Worm (Caenorhabditis elegans): ENCODE data around the gene F17E9.4.
"Not testable (repeated sequence)": the region's sequence is repeated elsewhere in the genome, so short reads cannot be mapped to it uniquely, and the experiment has no call there.

F17E9.4 gene

DNA sequence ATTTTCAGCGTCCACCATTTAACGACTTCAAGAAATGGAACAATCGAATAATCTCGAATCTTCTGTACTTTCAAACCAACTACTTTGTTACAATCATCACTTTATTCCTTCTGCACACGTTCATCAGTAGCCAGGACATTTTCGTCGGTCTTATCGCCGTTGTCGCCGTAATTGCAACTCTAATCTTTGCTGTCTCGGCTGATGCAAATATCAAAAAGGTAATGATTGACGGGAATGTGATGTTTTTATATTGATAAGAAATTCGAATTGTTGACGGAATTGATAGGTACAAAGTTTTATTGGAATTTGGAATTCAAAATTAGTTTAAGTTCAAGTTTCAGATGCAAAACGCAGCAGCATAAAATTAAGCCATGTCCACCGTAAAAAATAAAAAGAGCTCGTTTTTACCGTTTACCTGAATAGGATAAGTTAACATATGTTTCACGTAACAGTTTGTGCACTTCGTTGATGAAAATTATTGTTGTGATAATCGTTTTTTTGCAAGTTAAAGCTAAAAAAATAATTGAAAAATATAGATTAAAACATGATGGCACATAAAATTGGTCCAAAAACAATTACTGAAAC is 32.2 kb downstream of the F17E9.4 start:
- no peak for TF ChIP-seq ztf-23 (GFP tag; IDR thresholded peaks at IDR 0.05)
- TF ChIP-seq cog-1 (tag; optimal IDR thresholded peaks at IDR 0.05) = no peak
- no peak for TF ChIP-seq tab-1 (GFP tag; IDR thresholded peaks at IDR 0.05)
- no peak for TF ChIP-seq ref-1 (GFP tag; conservative IDR thresholded peaks at IDR 0.05)
- no peak for TF ChIP-seq klf-2 (GFP tag; conservative IDR thresholded peaks at IDR 0.05)
- TF ChIP-seq ztf-29 (GFP tag; IDR thresholded peaks at IDR 0.05) = no peak

ce11 chrIV:8382695-8383094 is 34.5 kb downstream of the F17E9.4 start, which contains the start of gene D2096.9:
Gene D2096.9, minus strand, starts transcription at chrIV:8382795.
- TF ChIP-seq T22C8.4 (GFP tag; IDR thresholded peaks at IDR 0.05) = no peak
- no peak for TF ChIP-seq ztf-23 (GFP tag; IDR thresholded peaks at IDR 0.05)
- TF ChIP-seq med-1 (GFP tag; optimal IDR thresholded peaks at IDR 0.05; ENCODE audit: insufficient read depth) = no peak
- TF ChIP-seq ztf-29 (GFP tag; IDR thresholded peaks at IDR 0.05) = no peak
- TF ChIP-seq tab-1 (GFP tag; IDR thresholded peaks at IDR 0.05) = no peak
- no peak for TF ChIP-seq ref-1 (GFP tag; conservative IDR thresholded peaks at IDR 0.05)
- TF ChIP-seq klf-2 (GFP tag; conservative IDR thresholded peaks at IDR 0.05) = no peak
- TF ChIP-seq cog-1 (tag; optimal IDR thresholded peaks at IDR 0.05) = no peak
- TF ChIP-seq flt-1 (GFP tag; IDR thresholded peaks at IDR 0.05) = no peak

- TF ChIP-seq cog-1 (tag; optimal IDR thresholded peaks at IDR 0.05) (no peak), med-1 (GFP tag; optimal IDR thresholded peaks at IDR 0.05; ENCODE audit: insufficient read depth) (no peak), ztf-23 (GFP tag; IDR thresholded peaks at IDR 0.05) (no peak), flt-1 (GFP tag; IDR thresholded peaks at IDR 0.05) (no peak), klf-2 (GFP tag; conservative IDR thresholded peaks at IDR 0.05) (no peak), ref-1 (GFP tag; conservative IDR thresholded peaks at IDR 0.05) (no peak), T22C8.4 (GFP tag; IDR thresholded peaks at IDR 0.05) (no peak), tab-1 (GFP tag; IDR thresholded peaks at IDR 0.05) (no peak), ztf-29 (GFP tag; IDR thresholded peaks at IDR 0.05) (no peak)
Measured at ce11 chrIV:8384737-8385136, 36.6 kb downstream of the F17E9.4 start.

- TF ChIP-seq ztf-23 (GFP tag; IDR thresholded peaks at IDR 0.05) (no peak), tab-1 (GFP tag; IDR thresholded peaks at IDR 0.05) (no peak), med-1 (GFP tag; optimal IDR thresholded peaks at IDR 0.05; ENCODE audit: insufficient read depth) (no peak), klf-2 (GFP tag; conservative IDR thresholded peaks at IDR 0.05) (no peak), flt-1 (GFP tag; IDR thresholded peaks at IDR 0.05) (no peak), cog-1 (tag; optimal IDR thresholded peaks at IDR 0.05) (no peak), ref-1 (GFP tag; conservative IDR thresholded peaks at IDR 0.05) (no peak), T22C8.4 (GFP tag; IDR thresholded peaks at IDR 0.05) (no peak), ztf-29 (GFP tag; IDR thresholded peaks at IDR 0.05) (no peak)
Measured at ce11 chrIV:8385662-8386061, 37.5 kb downstream of the F17E9.4 start.

ce11 chrIV:8389139-8389538 is 41.0 kb downstream of the F17E9.4 start, which contains the start of gene D2096.10:
Gene D2096.10, minus strand, starts transcription at chrIV:8389239.
- TF ChIP-seq T22C8.4, ztf-23, tab-1 (GFP tag; IDR thresholded peaks at IDR 0.05): not testable (repeated sequence)

DNA sequence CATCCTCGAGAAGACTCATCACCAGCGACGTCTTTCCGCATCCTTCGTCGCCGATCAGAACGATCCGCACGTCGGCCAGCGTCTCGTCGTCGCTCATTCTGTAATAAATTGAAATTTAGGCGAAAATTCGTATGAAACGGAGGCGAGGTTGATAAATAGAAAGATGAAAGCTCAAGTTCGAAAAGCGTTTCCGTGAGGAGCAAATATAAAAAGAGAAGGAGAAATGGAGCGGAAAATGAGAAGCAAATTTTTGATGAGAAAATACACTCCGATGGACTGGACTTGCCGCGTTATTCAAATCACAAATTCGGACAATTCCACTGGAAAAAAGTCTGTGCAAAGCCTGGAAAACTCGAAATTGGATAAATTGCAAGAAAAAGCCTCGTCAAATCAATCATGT is 45.9 kb downstream of the F17E9.4 start, which contains the start of gene D2096.11:
Gene D2096.11, minus strand, starts transcription at position 101 of the 400 bp plus-strand sequence.
- TF ChIP-seq ref-1 (GFP tag; conservative IDR thresholded peaks at IDR 0.05) (no peak), flt-1 (GFP tag; IDR thresholded peaks at IDR 0.05) (no peak), med-1 (GFP tag; optimal IDR thresholded peaks at IDR 0.05; ENCODE audit: insufficient read depth) (no peak), cog-1 (tag; optimal IDR thresholded peaks at IDR 0.05) (no peak), klf-2 (GFP tag; conservative IDR thresholded peaks at IDR 0.05) (no peak), tab-1 (GFP tag; IDR thresholded peaks at IDR 0.05) (no peak), T22C8.4 (GFP tag; IDR thresholded peaks at IDR 0.05) (no peak), ztf-23 (GFP tag; IDR thresholded peaks at IDR 0.05) (no peak), ztf-29 (GFP tag; IDR thresholded peaks at IDR 0.05) (no peak)

ce11 chrIV:8396348-8396747 is 48.2 kb downstream of the F17E9.4 start, which contains the start of gene timm-17B.2:
Gene timm-17B.2, plus strand, starts transcription at chrIV:8396648.
- TF ChIP-seq flt-1 (GFP tag; IDR thresholded peaks at IDR 0.05) (no peak), cog-1 (tag; optimal IDR thresholded peaks at IDR 0.05) (no peak), med-1 (GFP tag; optimal IDR thresholded peaks at IDR 0.05; ENCODE audit: insufficient read depth) (no peak), ref-1 (GFP tag; conservative IDR thresholded peaks at IDR 0.05) (no peak), ztf-23 (GFP tag; IDR thresholded peaks at IDR 0.05) (no peak), tab-1 (GFP tag; IDR thresholded peaks at IDR 0.05) (no peak), T22C8.4 (GFP tag; IDR thresholded peaks at IDR 0.05) (no peak), ztf-29 (GFP tag; IDR thresholded peaks at IDR 0.05) (no peak), klf-2 (GFP tag; conservative IDR thresholded peaks at IDR 0.05) (no peak)

- TF ChIP-seq ref-1 (GFP tag; conservative IDR thresholded peaks at IDR 0.05) = no peak
- no peak for TF ChIP-seq med-1 (GFP tag; optimal IDR thresholded peaks at IDR 0.05; ENCODE audit: insufficient read depth)
- no peak for TF ChIP-seq T22C8.4 (GFP tag; IDR thresholded peaks at IDR 0.05)
- TF ChIP-seq ztf-29 (GFP tag; IDR thresholded peaks at IDR 0.05) = no peak
- TF ChIP-seq cog-1 (tag; optimal IDR thresholded peaks at IDR 0.05) = no peak
- TF ChIP-seq flt-1 (GFP tag; IDR thresholded peaks at IDR 0.05) = no peak
- TF ChIP-seq ztf-23 (GFP tag; IDR thresholded peaks at IDR 0.05) = no peak
- no peak for TF ChIP-seq klf-2 (GFP tag; conservative IDR thresholded peaks at IDR 0.05)
- TF ChIP-seq tab-1 (GFP tag; IDR thresholded peaks at IDR 0.05) = no peak
Measured at ce11 chrIV:8397814-8398213, 49.6 kb downstream of the F17E9.4 start.
